Worm (Caenorhabditis elegans) whole organism, young adult: ENCODE data around the gene pkd-2.

Experiments used
- B0019.2 ChIP-seq: fragments of 200-800 bp; sonication (Bioruptor generic); conservative IDR thresholded peaks from 2 replicates; pipeline ENCODE4 v1.3.6; 2022; ENCODE audit warnings: missing genetic modification reagents, missing genetic modification characterization, missing compliant biosample characterization
- B0261.1 ChIP-seq: sonication (generic microtip); optimal IDR thresholded peaks from 2 replicates; lab custom pipeline; 2016; ENCODE audit warnings: mild to moderate bottlenecking, missing genetic modification characterization, moderate library complexity, missing compliant biosample characterization
- B0336.3 ChIP-seq: fragments of 200-800 bp; sonication (Bioruptor generic); IDR thresholded peaks from 2 replicates; pipeline ENCODE4 v1.3.6; 2022; ENCODE audit warnings: missing genetic modification characterization, missing compliant biosample characterization
- F52B5.7 ChIP-seq: sonication (generic microtip); optimal IDR thresholded peaks from 2 replicates; lab custom pipeline; 2016; ENCODE audit warnings: mild to moderate bottlenecking, missing genetic modification characterization, missing compliant biosample characterization
- Y53F4B.3 ChIP-seq: fragments of 200-800 bp; sonication (Bioruptor generic); IDR thresholded peaks from 2 replicates; pipeline ENCODE4 v1.3.6; 2022; ENCODE audit warnings: missing genetic modification reagents, missing genetic modification characterization, missing compliant biosample characterization
- Y53G8AR.9 ChIP-seq: fragments of 200-800 bp; sonication (Bioruptor generic); conservative IDR thresholded peaks from 2 replicates; pipeline ENCODE4 v1.3.6; 2022; ENCODE audit warnings: missing genetic modification reagents, missing genetic modification characterization, missing compliant biosample characterization
- Y95B8A.8 ChIP-seq: fragments of 200-800 bp; sonication (Bioruptor generic); IDR thresholded peaks from 2 replicates; pipeline ENCODE4 v1.3.6; 2022; ENCODE audit warnings: missing genetic modification reagents, missing genetic modification characterization, missing compliant biosample characterization
- akir-1 ChIP-seq: fragments of 200-800 bp; sonication (Bioruptor generic); optimal IDR thresholded peaks from 2 replicates; lab custom pipeline; 2018; ENCODE audit warnings: mild to moderate bottlenecking, missing genetic modification characterization, moderate library complexity, missing compliant biosample characterization
- ama-1 ChIP-seq, 3 experiments: fragments of 150-350 bp in 1 of 3; sonication (generic microtip) in 2 of 3; optimal IDR thresholded peaks; 2 replicates each; lab custom pipeline; 2014 to 2018; ENCODE audit warnings: missing biosample characterization in 2 of 3, missing genetic modification characterization in 2 of 3, missing genetic modification reagents in 2 of 3
- aptf-2 ChIP-seq: fragments of 200-800 bp; sonication (Bioruptor generic); conservative IDR thresholded peaks from 2 replicates; pipeline ENCODE4 v1.3.6; 2022; ENCODE audit warnings: missing genetic modification reagents, missing genetic modification characterization, missing compliant biosample characterization
- atf-7 ChIP-seq: sonication (generic microtip); optimal IDR thresholded peaks from 2 replicates; lab custom pipeline; 2017; ENCODE audit warnings: mild to moderate bottlenecking, missing genetic modification characterization, missing compliant biosample characterization
- attf-3 ChIP-seq: fragments of 200-800 bp; sonication (Bioruptor generic); conservative IDR thresholded peaks from 2 replicates; pipeline ENCODE4 v1.3.6; 2022; ENCODE audit warnings: missing genetic modification reagents, missing genetic modification characterization, missing compliant biosample characterization
- attf-6 ChIP-seq: fragments of 200-800 bp; sonication (Bioruptor generic); IDR thresholded peaks from 2 replicates; pipeline ENCODE4 v1.3.6; 2022; ENCODE audit warnings: missing genetic modification reagents, missing genetic modification characterization, missing compliant biosample characterization
- bed-1 ChIP-seq: fragments of 200-800 bp; sonication (Bioruptor generic); IDR thresholded peaks from 2 replicates; pipeline ENCODE4 v1.3.6; 2022; ENCODE audit warnings: missing genetic modification reagents, missing genetic modification characterization, missing compliant biosample characterization
- ccch-3 ChIP-seq: fragments of 200-800 bp; sonication (Bioruptor generic); optimal IDR thresholded peaks from 2 replicates; lab custom pipeline; 2018; ENCODE audit warnings: mild to moderate bottlenecking, missing genetic modification characterization, missing compliant biosample characterization
- ceh-27 ChIP-seq: fragments of 200-800 bp; sonication (Bioruptor generic); optimal IDR thresholded peaks from 2 replicates; lab custom pipeline; 2018; ENCODE audit warnings: mild to moderate bottlenecking, missing genetic modification characterization, moderate library complexity, missing compliant biosample characterization
- ceh-58 ChIP-seq: fragments of 200-800 bp; sonication (Bioruptor generic); IDR thresholded peaks from 2 replicates; pipeline ENCODE4 v1.3.6; 2022; ENCODE audit warnings: missing genetic modification characterization, missing compliant biosample characterization
- ceh-91 ChIP-seq: fragments of 200-800 bp; sonication (Bioruptor generic); IDR thresholded peaks from 2 replicates; pipeline ENCODE4 v1.3.6; 2022; ENCODE audit warnings: missing genetic modification reagents, missing genetic modification characterization, missing compliant biosample characterization
- die-1 ChIP-seq: sonication (generic microtip); optimal IDR thresholded peaks from 2 replicates; lab custom pipeline; 2016; ENCODE audit warnings: missing genotype, mild to moderate bottlenecking, missing genetic modification characterization, missing compliant biosample characterization
- dpff-1 ChIP-seq: sonication (generic microtip); optimal IDR thresholded peaks from 2 replicates; lab custom pipeline; 2017; ENCODE audit warnings: mild to moderate bottlenecking, missing genetic modification characterization, missing compliant biosample characterization
- hlh-12 ChIP-seq: sonication (generic microtip); optimal IDR thresholded peaks from 2 replicates; lab custom pipeline; 2016; ENCODE audit warnings: missing genetic modification characterization, missing compliant biosample characterization
- hrde-1 ChIP-seq: sonication (generic microtip); optimal IDR thresholded peaks from 2 replicates; lab custom pipeline; 2016; ENCODE audit warnings: missing genetic modification characterization, mild to moderate bottlenecking, missing compliant biosample characterization, moderate library complexity, missing genotype, missing genetic modification reagents, borderline replicate concordance
- lag-1 ChIP-seq: fragments of 200-800 bp; sonication (Bioruptor generic); IDR thresholded peaks from 2 replicates; pipeline ENCODE4 v1.3.6; 2022; ENCODE audit warnings: missing genetic modification reagents, missing genetic modification characterization, missing compliant biosample characterization
- lin-26 ChIP-seq: fragments of 200-800 bp; sonication (Bioruptor generic); IDR thresholded peaks from 2 replicates; pipeline ENCODE4 v1.3.6; 2022; ENCODE audit warnings: missing genetic modification reagents, missing genetic modification characterization, missing compliant biosample characterization
- lin-35 ChIP-seq, 3 experiments: fragments of 150-350 bp in 2 of 3; sonication (generic microtip) in 1 of 3; optimal IDR thresholded peaks; 2 replicates each; lab custom pipeline; 2014 to 2018; ENCODE audit warnings: missing biosample characterization in 3 of 3, missing genetic modification characterization in 3 of 3, missing genetic modification reagents in 3 of 3
- lir-1 ChIP-seq: fragments of 200-800 bp; sonication (Bioruptor generic); conservative IDR thresholded peaks from 2 replicates; pipeline ENCODE4 v1.3.6; 2022; ENCODE audit warnings: missing genetic modification reagents, missing genetic modification characterization, missing compliant biosample characterization
- lsl-1 ChIP-seq: fragments of 200-800 bp; sonication (Bioruptor generic); optimal IDR thresholded peaks from 2 replicates; lab custom pipeline; 2018; ENCODE audit warnings: mild to moderate bottlenecking, missing genetic modification characterization, moderate library complexity, missing compliant biosample characterization
- lsy-27 ChIP-seq: sonication (generic microtip); optimal IDR thresholded peaks from 2 replicates; lab custom pipeline; 2017; ENCODE audit warnings: missing genetic modification characterization, mild to moderate bottlenecking, missing compliant biosample characterization, antibody characterized with exemption, missing genotype, borderline replicate concordance; ENCODE audit not compliant: insufficient read depth
- madf-3 ChIP-seq: fragments of 200-800 bp; sonication (Bioruptor generic); IDR thresholded peaks from 2 replicates; pipeline ENCODE4 v1.3.6; 2022; ENCODE audit warnings: missing genetic modification reagents, missing genetic modification characterization, missing compliant biosample characterization
- mcd-1 ChIP-seq: fragments of 200-800 bp; sonication (Bioruptor generic); IDR thresholded peaks from 2 replicates; pipeline ENCODE4 v1.3.6; 2022; ENCODE audit warnings: missing genetic modification reagents, missing genetic modification characterization, missing compliant biosample characterization
- mel-28 ChIP-seq: sonication (generic microtip); optimal IDR thresholded peaks from 2 replicates; lab custom pipeline; 2016; ENCODE audit warnings: borderline replicate concordance, mild to moderate bottlenecking, missing genetic modification characterization, missing compliant biosample characterization
- nfya-1 ChIP-seq: sonication (generic microtip); optimal IDR thresholded peaks from 2 replicates; lab custom pipeline; 2017; ENCODE audit warnings: antibody characterized with exemption, missing compliant biosample characterization, missing genetic modification characterization, borderline replicate concordance; ENCODE audit not compliant: insufficient read depth
- nfya-2 ChIP-seq: fragments of 200-800 bp; sonication (Bioruptor generic); IDR thresholded peaks from 2 replicates; pipeline ENCODE4 v1.3.6; 2022; ENCODE audit warnings: missing genetic modification reagents, missing genetic modification characterization, missing compliant biosample characterization
- nhr-80 ChIP-seq: sonication (generic microtip); optimal IDR thresholded peaks from 2 replicates; lab custom pipeline; 2016; ENCODE audit warnings: missing genetic modification characterization, missing compliant biosample characterization
- pha-4 ChIP-seq: fragments of 150-350 bp; sonication (generic microtip); optimal IDR thresholded peaks from 2 replicates; lab custom pipeline; 2014; ENCODE audit warnings: missing biosample characterization, missing genetic modification reagents, missing genetic modification characterization
- rec-8 ChIP-seq, 2 experiments: sonication (generic microtip); optimal IDR thresholded peaks; 2 replicates each; lab custom pipeline; 2016; ENCODE audit warnings: mild to moderate bottlenecking in 2 of 2, missing genetic modification characterization in 2 of 2, missing genetic modification reagents in 2 of 2, missing genotype in 2 of 2, missing biosample characterization in 1 of 2, missing compliant biosample characterization in 1 of 2, moderate library complexity in 1 of 2
- repo-1 ChIP-seq: sonication (generic microtip); optimal IDR thresholded peaks from 2 replicates; lab custom pipeline; 2017; ENCODE audit warnings: mild to moderate bottlenecking, missing genetic modification characterization, missing compliant biosample characterization
- snpc-1.1 ChIP-seq: sonication (generic microtip); optimal IDR thresholded peaks from 2 replicates; lab custom pipeline; 2017; ENCODE audit warnings: missing genetic modification characterization, mild to moderate bottlenecking, missing compliant biosample characterization, antibody characterized with exemption, moderate library complexity, missing genotype, missing genetic modification reagents; ENCODE audit not compliant: insufficient read depth
- snpc-1.3 ChIP-seq: sonication (generic microtip); optimal IDR thresholded peaks from 2 replicates; lab custom pipeline; 2017; ENCODE audit warnings: missing genetic modification characterization, mild to moderate bottlenecking, missing compliant biosample characterization, antibody characterized with exemption, moderate library complexity, missing genotype, missing genetic modification reagents; ENCODE audit not compliant: insufficient read depth
- snpc-4 ChIP-seq, 5 experiments: fragments of 150-350 bp in 1 of 5; sonication (generic microtip) in 4 of 5; optimal IDR thresholded peaks; 2 replicates each; lab custom pipeline; 2014 to 2018; ENCODE audit warnings: missing genetic modification characterization in 5 of 5, missing biosample characterization in 3 of 5, antibody characterized with exemption in 2 of 5, mild to moderate bottlenecking in 2 of 5, missing compliant biosample characterization in 2 of 5, missing genotype in 2 of 5, moderate library complexity in 2 of 5, missing genetic modification reagents in 1 of 5
- tbx-9 ChIP-seq: sonication (generic microtip); optimal IDR thresholded peaks from 2 replicates; lab custom pipeline; 2016; ENCODE audit warnings: borderline replicate concordance, missing genetic modification characterization, inconsistent platforms, missing compliant biosample characterization
- unc-130 ChIP-seq: sonication (generic microtip); optimal IDR thresholded peaks from 2 replicates; lab custom pipeline; 2016; ENCODE audit warnings: missing genetic modification reagents, missing genetic modification characterization, missing compliant biosample characterization
- unc-62 ChIP-seq: fragments of 150-350 bp; optimal IDR thresholded peaks from 2 replicates; lab custom pipeline; 2014; ENCODE audit warnings: missing biosample characterization, missing genetic modification reagents, missing genetic modification characterization
- ztf-22 ChIP-seq: fragments of 200-800 bp; sonication (Bioruptor generic); optimal IDR thresholded peaks from 2 replicates; lab custom pipeline; 2018; ENCODE audit warnings: mild to moderate bottlenecking, missing genetic modification characterization, moderate library complexity, missing compliant biosample characterization
- ztf-28 ChIP-seq: fragments of 200-800 bp; sonication (Bioruptor generic); IDR thresholded peaks from 2 replicates; pipeline ENCODE4 v1.3.6; 2022; ENCODE audit warnings: missing genetic modification reagents, missing genetic modification characterization, missing compliant biosample characterization

The pkd-2 gene

DNA sequence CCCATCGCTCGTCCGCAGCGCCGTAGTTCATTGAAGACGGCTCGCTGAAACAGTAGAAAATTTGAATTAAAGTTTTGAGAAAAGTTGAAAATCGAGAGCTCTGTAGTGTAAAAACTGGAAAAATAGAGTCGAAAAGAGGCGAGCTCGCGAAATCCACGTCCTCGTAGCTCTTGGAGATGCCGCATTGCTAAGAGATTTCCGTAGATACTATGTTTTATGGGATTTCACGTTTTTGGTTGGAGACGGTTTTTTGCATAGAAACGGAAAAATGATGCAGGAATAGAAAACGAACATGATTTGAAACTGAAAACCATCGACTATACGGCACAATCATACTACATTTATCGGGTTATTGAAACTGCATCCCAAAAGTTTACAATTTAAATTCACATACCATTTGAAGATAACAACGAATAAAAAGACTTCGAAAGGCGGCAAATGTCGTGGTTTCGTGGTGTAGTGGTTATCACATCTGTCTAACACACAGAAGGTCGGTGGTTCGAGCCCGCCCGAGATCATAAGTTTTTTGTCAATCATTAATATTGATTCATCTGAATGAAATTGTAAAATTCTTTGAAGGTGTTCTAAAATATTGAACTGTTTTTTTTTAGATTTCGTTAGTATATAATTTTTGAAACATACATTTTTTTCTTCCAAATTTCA lies at the start of gene pkd-2 (continued):
- TF ChIP-seq lin-26 (GFP tag; lab: Robert Waterston, UW) (no peak; the same call in 1 of the 2 replicates), akir-1 (GFP tag; lab: Kevin White, UChicago) (no peak), ceh-91 (no peak), attf-3 (GFP tag; lab: Robert Waterston, UW) (no peak), snpc-1.1 (peak; percentile 57), ccch-3 (no peak), bed-1 (GFP tag; lab: Robert Waterston, UW) (no peak), F52B5.7 (no peak), ztf-28 (GFP tag; lab: Robert Waterston, UW) (no peak), lsy-27 (tag; lab: Kevin White, UChicago) (no peak), rec-8 (tag; optimal IDR thresholded peaks at IDR 0.05; lab: Kevin White, UChicago) (no peak), Y53F4B.3 (GFP tag; lab: Robert Waterston, UW) (no peak), attf-6 (GFP tag; lab: Robert Waterston, UW) (peak; percentile 99), mcd-1 (GFP tag; lab: Robert Waterston, UW) (no peak), ceh-58 (GFP tag; lab: Robert Waterston, UW) (no peak), die-1 (tag; lab: Kevin White, UChicago) (no peak), hlh-12 (tag; lab: Kevin White, UChicago) (no peak), snpc-1.3 (tag; lab: Kevin White, UChicago) (peak; percentile 77), pha-4 (no peak), mel-28 (tag; lab: Kevin White, UChicago) (no peak), atf-7 (tag; lab: Kevin White, UChicago) (no peak), lir-1 (GFP tag; lab: Robert Waterston, UW) (no peak), Y53G8AR.9 (GFP tag; lab: Robert Waterston, UW) (no peak), lsl-1 (GFP tag; lab: Kevin White, UChicago) (peak; percentile 15), nfya-2 (no peak), B0261.1 (tag; lab: Kevin White, UChicago) (peak; percentile 65), ama-1 (optimal IDR thresholded peaks at IDR 0.05; lab: Kevin White, UChicago) (no peak), ama-1 (GFP tag; optimal IDR thresholded peaks at IDR 0.05; lab: Kevin White, UChicago) (no peak), nhr-80 (tag; lab: Kevin White, UChicago) (no peak), unc-62 (GFP tag; lab: Kevin White, UChicago) (no peak), nfya-1 (tag; lab: Kevin White, UChicago) (no peak), Y95B8A.8 (GFP tag; lab: Robert Waterston, UW) (no peak), repo-1 (tag; lab: Kevin White, UChicago) (no peak), ztf-22 (GFP tag; lab: Kevin White, UChicago) (no peak), snpc-4 (GFP tag; optimal IDR thresholded peaks at IDR 0.05; lab: Kevin White, UChicago) (peak; percentile 93), snpc-4 (tag; optimal IDR thresholded peaks at IDR 0.05; lab: Kevin White, UChicago) (peak; percentile 25 to 98 (median 96)), tbx-9 (tag; lab: Kevin White, UChicago) (no peak), lag-1 (GFP tag; lab: Robert Waterston, UW) (no peak), aptf-2 (no peak), lin-35 (GFP tag; optimal IDR thresholded peaks at IDR 0.05; lab: Kevin White, UChicago) (peak in 1 of 3 experiments; percentile 0), unc-130 (no peak), B0019.2 (GFP tag; lab: Robert Waterston, UW) (0 out of 2 replicates have a peak, but pooled peaks have one; percentile 12), ceh-27 (GFP tag; lab: Kevin White, UChicago) (no peak), madf-3 (GFP tag; lab: Robert Waterston, UW) (no peak), dpff-1 (tag; lab: Kevin White, UChicago) (no peak), hrde-1 (no peak), B0336.3 (GFP tag; lab: Robert Waterston, UW) (no peak)
